1 fruit fly cellular context compared by ENCODE assay signal in the genomic region with DNA sequence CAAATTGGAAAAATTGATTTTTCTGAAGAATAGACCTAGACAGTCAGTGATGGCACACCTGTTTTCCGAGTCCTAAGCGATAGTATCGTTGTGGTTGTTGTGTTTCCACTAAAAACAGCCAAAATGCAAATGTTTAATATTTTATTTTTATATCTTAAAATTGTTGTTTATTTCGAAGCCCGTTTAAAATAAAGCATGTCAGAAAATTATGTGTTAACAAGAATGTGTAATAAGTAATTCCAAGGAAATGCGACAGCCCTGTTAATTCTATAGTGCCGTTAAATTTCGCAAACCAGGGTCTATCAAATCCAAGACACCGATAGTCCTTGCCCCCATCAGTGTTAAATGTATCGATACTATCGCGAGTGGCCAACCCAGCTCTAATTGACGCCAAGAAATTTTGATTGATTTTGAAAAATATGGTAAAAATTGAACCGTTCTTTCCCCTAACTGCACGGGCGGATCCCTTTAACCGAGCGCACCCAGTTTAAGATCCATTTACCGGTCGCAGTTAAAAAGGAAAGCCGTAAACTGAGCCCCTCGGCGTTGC.
TF ChIP-seq lines count a peak whose summit lies in the region.

Gene Pex23 (minus strand): TSS at position 61 of the 550 bp plus-strand sequence.

TF ChIP-seq in whole organism, embryonic, 481 proteins besides CTCF, POLR2A, EP300 and RAD21 (continued from another document):
- TF ChIP-seq org-1 (GFP tag; optimal IDR thresholded peaks at IDR 0.05; lab: Kevin White, UChicago) (no peak), mam (GFP tag; optimal IDR thresholded peaks at IDR 0.05; lab: Kevin White, UChicago) (peak; percentile 87), CG4854 (GFP tag; optimal IDR thresholded peaks at IDR 0.05; lab: Kevin White, UChicago) (peak; percentile 55), Rfx (GFP tag; IDR thresholded peaks at IDR 0.05; lab: Robert Waterston, UW) (peak; percentile 89), hb (GFP tag; IDR thresholded peaks at IDR 0.05; lab: Robert Waterston, UW; ENCODE audit: partially characterized antibody) (peak; percentile 97), Lim3 (GFP tag; IDR thresholded peaks at IDR 0.05; lab: Robert Waterston, UW) (no peak), her (GFP tag; optimal IDR thresholded peaks at IDR 0.05; lab: Kevin White, UChicago) (no peak), Doc3 (GFP tag; IDR thresholded peaks at IDR 0.05; lab: Robert Waterston, UW; ENCODE audit: partially characterized antibody) (peak; percentile 99), fd3F (GFP tag; optimal IDR thresholded peaks at IDR 0.05; lab: Kevin White, UChicago) (peak; percentile 67), CG1024 (GFP tag; IDR thresholded peaks at IDR 0.05; lab: Robert Waterston, UW) (peak; percentile 64)
